Fruit fly (Drosophila melanogaster): Measurements from ENCODE around the gene Rad9.

DNA sequence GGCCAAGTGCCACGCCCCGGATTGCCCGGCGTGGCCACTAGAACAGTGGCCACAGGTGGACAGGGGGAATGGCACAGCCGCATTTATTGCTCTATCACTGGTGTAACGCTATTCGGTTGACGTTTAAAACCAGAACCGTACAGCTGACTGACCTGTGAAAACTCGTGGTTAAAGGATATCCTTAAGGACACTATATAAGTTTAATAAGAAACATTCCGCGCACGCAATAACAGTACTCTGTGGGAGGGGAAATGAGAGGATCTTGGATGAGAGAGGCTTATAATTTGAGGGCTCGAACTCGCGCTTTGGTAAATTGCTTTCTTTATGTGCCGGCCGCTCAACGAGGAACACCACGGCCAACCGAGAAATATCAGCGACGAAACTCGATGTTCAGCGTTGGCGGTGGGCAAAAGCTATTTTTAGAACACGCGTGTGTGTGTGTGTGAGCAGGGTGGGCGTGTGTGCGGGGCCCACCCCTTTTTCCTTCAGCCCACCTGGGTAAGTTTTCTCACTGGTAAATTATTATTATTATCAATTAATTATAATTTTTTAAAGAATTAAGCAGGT lies 24.0 kb upstream of the Rad9 start:
- peak; percentile 92 for TF ChIP-seq pad (GFP tag; optimal IDR thresholded peaks at IDR 0.05)
- TF ChIP-seq CG5204 (GFP tag; optimal IDR thresholded peaks at IDR 0.05) = no peak
- TF ChIP-seq ovo (GFP tag; optimal IDR thresholded peaks at IDR 0.05) = no peak
- TF ChIP-seq toe (GFP tag; optimal IDR thresholded peaks at IDR 0.05) = no peak
- TF ChIP-seq CG1620 (GFP tag; optimal IDR thresholded peaks at IDR 0.05) = no peak
- no peak for TF ChIP-seq bab1 (GFP tag; optimal IDR thresholded peaks at IDR 0.05)
- TF ChIP-seq kay (GFP tag; ENCODE audit: borderline replicate concordance) = no peak
- TF ChIP-seq tj (GFP tag; optimal IDR thresholded peaks at IDR 0.05) = no peak
- TF ChIP-seq cic (GFP tag; optimal IDR thresholded peaks at IDR 0.05) = peak; percentile 28
- TF ChIP-seq Clk (GFP tag; optimal IDR thresholded peaks at IDR 0.05) = no peak

Data from whole organism, adult.